Fruit fly (Drosophila melanogaster): ENCODE results near the gene CG42714.

The CG42714 gene

DNA sequence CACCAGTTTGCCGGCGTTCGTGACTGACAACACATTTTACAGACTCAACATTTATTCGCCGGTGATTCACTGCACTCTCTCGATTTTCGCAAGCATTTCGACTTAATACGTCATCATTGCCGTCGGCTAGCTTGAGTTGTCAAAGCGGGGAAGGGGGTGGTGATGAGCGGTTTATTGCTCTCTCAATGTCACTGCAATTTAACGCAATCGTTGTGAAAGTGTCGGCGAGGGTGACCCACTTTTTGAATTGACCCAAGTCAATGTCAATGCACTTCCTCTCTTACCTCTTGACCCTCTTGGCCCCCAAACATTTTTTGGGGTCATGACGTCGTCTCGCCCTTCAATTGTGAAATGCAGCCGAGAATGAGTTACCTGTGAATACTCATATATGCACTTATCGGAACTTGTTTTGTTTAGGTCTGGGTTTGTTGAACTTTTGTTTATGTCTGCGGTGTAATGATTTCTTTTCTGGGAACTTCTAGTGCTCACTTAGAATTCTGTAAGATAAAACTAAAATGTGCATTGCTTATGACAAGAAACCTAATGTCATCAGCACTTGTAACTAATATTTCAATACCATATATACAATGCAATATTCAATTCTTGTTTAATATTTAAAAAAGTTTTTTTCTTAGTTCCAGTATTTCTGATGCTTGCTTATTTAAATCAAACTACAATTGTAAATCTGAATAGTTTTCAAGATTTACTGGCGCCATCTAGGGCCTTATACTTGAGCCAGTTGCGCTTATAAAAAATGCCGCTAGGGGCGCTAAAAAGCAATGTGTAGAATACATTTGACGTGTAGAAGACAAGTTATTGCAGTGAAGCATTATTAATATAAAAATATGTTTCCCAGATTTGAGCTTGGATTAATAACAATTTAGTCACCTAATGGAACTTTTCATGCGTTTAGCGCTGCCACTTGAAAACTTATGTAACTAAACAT, 30.3 kb upstream of the CG42714 start (continued):
- no peak for TF ChIP-seq TFAM (GFP tag; optimal IDR thresholded peaks at IDR 0.05)
- TF ChIP-seq CG12659 (GFP tag; optimal IDR thresholded peaks at IDR 0.05) = peak; percentile 18
- peak; percentile 41 for TF ChIP-seq unpg (GFP tag; optimal IDR thresholded peaks at IDR 0.05)
- TF ChIP-seq trh (GFP tag; optimal IDR thresholded peaks at IDR 0.05) = no peak
- TF ChIP-seq nmo (GFP tag; optimal IDR thresholded peaks at IDR 0.05) = peak; percentile 38
- TF ChIP-seq H2.0 (GFP tag; IDR thresholded peaks at IDR 0.05) = 0 out of 2 replicates have a peak, but pooled peaks have one; percentile 20
- TF ChIP-seq CG10209 (GFP tag; optimal IDR thresholded peaks at IDR 0.05) = peak; percentile 41
- TF ChIP-seq sens-2 (GFP tag; IDR thresholded peaks at IDR 0.05) = no peak
- no peak for TF ChIP-seq CG12299 (tag; optimal IDR thresholded peaks at IDR 0.05)
- TF ChIP-seq yki (optimal IDR thresholded peaks at IDR 0.05) = no peak
- no peak for TF ChIP-seq gcm (GFP tag; optimal IDR thresholded peaks at IDR 0.05)
- peak; percentile 26 for TF ChIP-seq pnt (GFP tag; optimal IDR thresholded peaks at IDR 0.05)
- TF ChIP-seq CG1603 (tag; optimal IDR thresholded peaks at IDR 0.05) = peak; percentile 51
- TF ChIP-seq pum (GFP tag; optimal IDR thresholded peaks at IDR 0.05) = peak; percentile 28
- no peak for TF ChIP-seq z (GFP tag; IDR thresholded peaks at IDR 0.05)
- peak; percentile 42 for TF ChIP-seq CG9609 (GFP tag; optimal IDR thresholded peaks at IDR 0.05)
- TF ChIP-seq CG8765 (GFP tag; IDR thresholded peaks at IDR 0.05) = 0 out of 2 replicates have a peak, but pooled peaks have one; percentile 27
- peak; percentile 3 for TF ChIP-seq gsb-n (tag; optimal IDR thresholded peaks at IDR 0.05)
- TF ChIP-seq ewg (GFP tag; optimal IDR thresholded peaks at IDR 0.05) = peak; percentile 13
- TF ChIP-seq CG15073 (GFP tag; optimal IDR thresholded peaks at IDR 0.05) = no peak
- TF ChIP-seq CG18011 (GFP tag; optimal IDR thresholded peaks at IDR 0.05) = no peak
- TF ChIP-seq Atf-2 (GFP tag; optimal IDR thresholded peaks at IDR 0.05) = peak; percentile 12
- no peak for TF ChIP-seq CG31224 (GFP tag; IDR thresholded peaks at IDR 0.05)
- TF ChIP-seq MESR4 (GFP tag; optimal IDR thresholded peaks at IDR 0.05) = no peak
- TF ChIP-seq Meics (GFP tag; optimal IDR thresholded peaks at IDR 0.05) = peak; percentile 45
- TF ChIP-seq CG3407 (GFP tag; optimal IDR thresholded peaks at IDR 0.05) = no peak
- TF ChIP-seq CG14710 (tag; optimal IDR thresholded peaks at IDR 0.05) = peak; percentile 28
- TF ChIP-seq mirr (GFP tag; optimal IDR thresholded peaks at IDR 0.05) = no peak
- TF ChIP-seq Gsc (GFP tag; IDR thresholded peaks at IDR 0.05) = no peak
- no peak for TF ChIP-seq exex (tag; optimal IDR thresholded peaks at IDR 0.05)
- TF ChIP-seq CG15479 (GFP tag; optimal IDR thresholded peaks at IDR 0.05) = no peak
- TF ChIP-seq phol (tag; optimal IDR thresholded peaks at IDR 0.05) = peak; percentile 18
- peak; percentile 80 for TF ChIP-seq Bgb (GFP tag; IDR thresholded peaks at IDR 0.05; ENCODE audit: partially characterized antibody)
- peak; percentile 17 for TF ChIP-seq Antp (GFP tag; optimal IDR thresholded peaks at IDR 0.05)
- TF ChIP-seq lab (GFP tag; optimal IDR thresholded peaks at IDR 0.05) = peak; percentile 20
- TF ChIP-seq Deaf1 (tag; optimal IDR thresholded peaks at IDR 0.05) = no peak
- TF ChIP-seq ab (GFP tag; optimal IDR thresholded peaks at IDR 0.05) = peak; percentile 21
- TF ChIP-seq CG11504 (tag; optimal IDR thresholded peaks at IDR 0.05) = peak; percentile 63
- TF ChIP-seq Trl (optimal IDR thresholded peaks at IDR 0.05) = no peak
- TF ChIP-seq Trl (GFP tag; optimal IDR thresholded peaks at IDR 0.05) = peak; percentile 33
- peak; percentile 51 to 64 for TF ChIP-seq dpn (GFP tag; optimal IDR thresholded peaks at IDR 0.05)
- no peak for TF ChIP-seq pan (optimal IDR thresholded peaks at IDR 0.05)
- TF ChIP-seq pan (GFP tag; optimal IDR thresholded peaks at IDR 0.05 in 1 of 2, IDR thresholded peaks at IDR 0.05 in 1 of 2) = no peak
- TF ChIP-seq CG10543 (GFP tag; optimal IDR thresholded peaks at IDR 0.05) = no peak
- TF ChIP-seq CG4707 (GFP tag; optimal IDR thresholded peaks at IDR 0.05) = peak; percentile 7
- peak; percentile 11 for TF ChIP-seq Mes4 (GFP tag; optimal IDR thresholded peaks at IDR 0.05)
